Worm (Caenorhabditis elegans) whole organism, L1 larva: ENCODE measurements around the gene nhr-96.
A peak's percentile ranks its signal among the peaks of the same experiment; 100 is the strongest.

Experiments
- C04F5.9 ChIP-seq: sonication (generic microtip); optimal IDR thresholded peaks from 2 replicates; lab custom pipeline; 2016; ENCODE audit warnings: missing genetic modification characterization, missing compliant biosample characterization
- C34B4.2 ChIP-seq: sonication (generic microtip); optimal IDR thresholded peaks from 2 replicates; lab custom pipeline; 2017; ENCODE audit warnings: mild to moderate bottlenecking, missing genetic modification characterization, missing compliant biosample characterization
- aha-1 ChIP-seq: fragments of 150-350 bp; optimal IDR thresholded peaks from 2 replicates; lab custom pipeline; 2014; ENCODE audit warnings: missing biosample characterization, missing genetic modification characterization
- ceh-8 ChIP-seq: fragments of 200-800 bp; sonication (Bioruptor generic); optimal IDR thresholded peaks from 2 replicates; lab custom pipeline; 2018; ENCODE audit warnings: mild to moderate bottlenecking, missing genetic modification characterization, moderate library complexity, missing compliant biosample characterization
- ceh-82 ChIP-seq, 3 experiments: fragments of 150-350 bp in 1 of 3; sonication (generic microtip) in 2 of 3; optimal IDR thresholded peaks; 2 replicates each; lab custom pipeline; 2014 to 2017; ENCODE audit warnings: missing biosample characterization in 3 of 3, missing genetic modification characterization in 3 of 3
- ceh-88 ChIP-seq: fragments of 200-800 bp; sonication (Bioruptor generic); IDR thresholded peaks from 2 replicates; pipeline ENCODE4 v1.3.6; 2022; ENCODE audit warnings: missing genetic modification characterization, missing compliant biosample characterization
- efl-1 ChIP-seq, 4 experiments: fragments of 150-350 bp; optimal IDR thresholded peaks in 3 of 4; peaks in 1 of 4; 1 replicate in 1 of 4; 2 replicates in 3 of 4; lab custom pipeline; 2014; ENCODE audit warnings: missing biosample characterization in 2 of 4, missing genetic modification characterization in 2 of 4, missing genetic modification reagents in 2 of 4
- egl-13 ChIP-seq: sonication (generic microtip); optimal IDR thresholded peaks from 2 replicates; lab custom pipeline; 2016; ENCODE audit warnings: missing genotype, missing genetic modification reagents, missing genetic modification characterization, missing compliant biosample characterization
- egl-27 ChIP-seq, 2 experiments: fragments of 150-350 bp in 1 of 2; sonication (generic microtip); optimal IDR thresholded peaks; 3 replicates each; lab custom pipeline; 2017 to 2018; ENCODE audit warnings: missing biosample characterization in 2 of 2, missing genetic modification characterization in 2 of 2, missing genetic modification reagents in 2 of 2
- elt-2 ChIP-seq: sonication (generic microtip); optimal IDR thresholded peaks from 2 replicates; lab custom pipeline; 2016; ENCODE audit warnings: missing genetic modification characterization, mild to moderate bottlenecking, inconsistent platforms, missing compliant biosample characterization, missing genetic modification reagents
- elt-3 ChIP-seq, 6 experiments: fragments of 150-350 bp in 1 of 6; sonication (generic microtip); optimal IDR thresholded peaks; 2 replicates each; lab custom pipeline; 2017 to 2018; ENCODE audit warnings: missing biosample characterization in 6 of 6, missing genetic modification characterization in 6 of 6, inconsistent platforms in 1 of 6
- ets-5 ChIP-seq: fragments of 200-800 bp; sonication (Bioruptor generic); IDR thresholded peaks from 2 replicates; pipeline ENCODE4 v1.3.6; 2022; ENCODE audit warnings: missing genetic modification characterization, missing compliant biosample characterization
- fkh-10 ChIP-seq: sonication (generic microtip); optimal IDR thresholded peaks from 2 replicates; lab custom pipeline; 2017; ENCODE audit warnings: missing biosample characterization, missing genetic modification reagents, missing genetic modification characterization
- fkh-4 ChIP-seq: sonication (generic microtip); optimal IDR thresholded peaks from 2 replicates; lab custom pipeline; 2016; ENCODE audit warnings: missing compliant biosample characterization, missing genetic modification characterization, borderline replicate concordance
- fkh-8 ChIP-seq: sonication (generic microtip); optimal IDR thresholded peaks from 2 replicates; lab custom pipeline; 2016; ENCODE audit warnings: mild to moderate bottlenecking, missing genetic modification characterization, missing compliant biosample characterization
- fos-1 ChIP-seq: fragments of 150-350 bp; optimal IDR thresholded peaks from 2 replicates; lab custom pipeline; 2014; ENCODE audit warnings: missing biosample characterization, missing genetic modification characterization
- grh-1 ChIP-seq: fragments of 200-800 bp; sonication (Bioruptor generic); IDR thresholded peaks from 2 replicates; pipeline ENCODE4 v1.3.6; 2022; ENCODE audit warnings: missing genetic modification reagents, missing genetic modification characterization, missing compliant biosample characterization
- hlh-4 ChIP-seq: sonication (generic microtip); optimal IDR thresholded peaks from 2 replicates; lab custom pipeline; 2016; ENCODE audit warnings: mild to moderate bottlenecking, missing genetic modification characterization, missing compliant biosample characterization
- hpl-2 ChIP-seq: fragments of 150-350 bp; optimal IDR thresholded peaks from 2 replicates; lab custom pipeline; 2014; ENCODE audit warnings: missing biosample characterization, missing genetic modification reagents, missing genetic modification characterization
- isw-1 ChIP-seq: fragments of 200-800 bp; sonication (Bioruptor generic); IDR thresholded peaks from 2 replicates; pipeline ENCODE4 v1.3.6; 2022; ENCODE audit warnings: missing genetic modification characterization, missing compliant biosample characterization
- lin-13 ChIP-seq: fragments of 150-350 bp; optimal IDR thresholded peaks from 2 replicates; lab custom pipeline; 2014; ENCODE audit warnings: missing biosample characterization, missing genetic modification reagents, missing genetic modification characterization
- lin-14 ChIP-seq: fragments of 200-800 bp; sonication (Bioruptor generic); optimal IDR thresholded peaks from 2 replicates; lab custom pipeline; 2018; ENCODE audit warnings: mild to moderate bottlenecking, missing genetic modification characterization, moderate library complexity, missing compliant biosample characterization
- lin-15B ChIP-seq: fragments of 150-350 bp; sonication (generic microtip); optimal IDR thresholded peaks from 3 replicates; lab custom pipeline; 2014; ENCODE audit warnings: missing biosample characterization, missing genetic modification characterization
- lsy-2 ChIP-seq, 2 experiments: fragments of 150-350 bp; optimal IDR thresholded peaks; 2 replicates each; lab custom pipeline; 2014; ENCODE audit warnings: missing biosample characterization in 2 of 2, missing genetic modification characterization in 2 of 2
- mab-9 ChIP-seq: fragments of 200-800 bp; sonication (Bioruptor generic); IDR thresholded peaks from 2 replicates; pipeline ENCODE4 v1.3.6; 2022; ENCODE audit warnings: missing genetic modification reagents, missing genetic modification characterization, missing compliant biosample characterization
- mdl-1 ChIP-seq, 2 experiments: fragments of 150-350 bp; optimal IDR thresholded peaks; 2 replicates each; lab custom pipeline; 2014 to 2017; ENCODE audit warnings: missing biosample characterization in 2 of 2, missing genetic modification characterization in 2 of 2, inconsistent platforms in 1 of 2
- mep-1 ChIP-seq: fragments of 150-350 bp; optimal IDR thresholded peaks from 2 replicates; lab custom pipeline; 2014; ENCODE audit warnings: missing biosample characterization, missing genetic modification characterization
- nhr-71 ChIP-seq: sonication (generic microtip); optimal IDR thresholded peaks from 2 replicates; lab custom pipeline; 2016; ENCODE audit warnings: mild to moderate bottlenecking, missing genetic modification characterization, moderate library complexity, missing compliant biosample characterization
- nhr-76 ChIP-seq: sonication (generic microtip); optimal IDR thresholded peaks from 2 replicates; lab custom pipeline; 2017; ENCODE audit warnings: missing biosample characterization, missing genetic modification characterization
- nhr-85 ChIP-seq: sonication (generic microtip); peaks from one replicate; lab custom pipeline; 2016; ENCODE audit warnings: missing genetic modification characterization, inconsistent platforms, missing compliant biosample characterization
- nhr-90 ChIP-seq: sonication (generic microtip); optimal IDR thresholded peaks from 2 replicates; lab custom pipeline; 2016; ENCODE audit warnings: mild to moderate bottlenecking, missing genetic modification characterization, missing compliant biosample characterization; ENCODE audit not compliant: poor library complexity
- rnt-1 ChIP-seq: sonication (generic microtip); optimal IDR thresholded peaks from 2 replicates; lab custom pipeline; 2016; ENCODE audit warnings: mild to moderate bottlenecking, missing genetic modification characterization, moderate library complexity, missing compliant biosample characterization
- skn-1 ChIP-seq: fragments of 150-350 bp; optimal IDR thresholded peaks from 2 replicates; lab custom pipeline; 2014; ENCODE audit warnings: missing biosample characterization, missing genetic modification characterization
- snpc-4 ChIP-seq: fragments of 150-350 bp; optimal IDR thresholded peaks from 2 replicates; lab custom pipeline; 2014; ENCODE audit warnings: missing biosample characterization, missing genetic modification characterization
- sptf-1 ChIP-seq: fragments of 150-350 bp; optimal IDR thresholded peaks from 2 replicates; lab custom pipeline; 2014; ENCODE audit warnings: missing biosample characterization, missing genetic modification characterization
- tlp-1 ChIP-seq: fragments of 150-350 bp; optimal IDR thresholded peaks from 2 replicates; lab custom pipeline; 2014; ENCODE audit warnings: missing biosample characterization, missing genetic modification characterization
- unc-30 ChIP-seq: sonication (generic microtip); optimal IDR thresholded peaks from 2 replicates; lab custom pipeline; 2017; ENCODE audit warnings: missing biosample characterization, missing genetic modification characterization
- unc-62 ChIP-seq: fragments of 150-350 bp; optimal IDR thresholded peaks from 2 replicates; lab custom pipeline; 2014; ENCODE audit warnings: missing biosample characterization, missing genetic modification reagents, missing genetic modification characterization
- unc-98 ChIP-seq: fragments of 200-800 bp; sonication (Bioruptor generic); IDR thresholded peaks from 2 replicates; pipeline ENCODE4 v1.3.6; 2022; ENCODE audit warnings: missing genetic modification characterization, missing compliant biosample characterization
- vab-15 ChIP-seq: sonication (generic microtip); optimal IDR thresholded peaks from 2 replicates; lab custom pipeline; 2017; ENCODE audit warnings: missing genotype, mild to moderate bottlenecking, missing genetic modification characterization, missing compliant biosample characterization
- zag-1 ChIP-seq: fragments of 150-350 bp; optimal IDR thresholded peaks from 2 replicates; lab custom pipeline; 2014; ENCODE audit warnings: missing biosample characterization, missing genetic modification characterization
- zip-4 ChIP-seq: fragments of 200-800 bp; sonication (Bioruptor generic); optimal IDR thresholded peaks from 2 replicates; lab custom pipeline; 2018; ENCODE audit warnings: mild to moderate bottlenecking, missing genetic modification characterization, moderate library complexity, missing compliant biosample characterization
- ztf-11 ChIP-seq, 2 experiments: sonication (generic microtip); optimal IDR thresholded peaks; 2 replicates each; lab custom pipeline; 2016 to 2017; ENCODE audit warnings: missing genetic modification characterization in 2 of 2, missing biosample characterization in 1 of 2, missing compliant biosample characterization in 1 of 2
- ztf-4 ChIP-seq: fragments of 150-350 bp; optimal IDR thresholded peaks from 2 replicates; lab custom pipeline; 2014; ENCODE audit warnings: missing biosample characterization, missing genetic modification characterization

nhr-96 gene

ce11 chrV:2192117-2192516 is 41.2 kb upstream of the nhr-96 start, which contains the start of gene nhr-13 (continued):
- TF ChIP-seq mdl-1 (tag; optimal IDR thresholded peaks at IDR 0.05; lab: Kevin White, UChicago) (peak in 1 of 2 experiments; percentile 43), ztf-11 (tag; optimal IDR thresholded peaks at IDR 0.05; lab: Kevin White, UChicago) (no peak), C34B4.2 (tag; lab: Kevin White, UChicago) (no peak), ztf-4 (no peak), zip-4 (GFP tag; lab: Kevin White, UChicago) (no peak), lin-13 (GFP tag; lab: Kevin White, UChicago) (no peak), lin-15B (tag; lab: Kevin White, UChicago) (no peak), egl-27 (tag; optimal IDR thresholded peaks at IDR 0.05; lab: Kevin White, UChicago) (no peak), C04F5.9 (tag; lab: Kevin White, UChicago) (no peak), unc-98 (GFP tag; lab: Robert Waterston, UW) (no peak), efl-1 (optimal IDR thresholded peaks at IDR 0.05; lab: Kevin White, UChicago) (peak in 1 of 2 experiments; percentile 17), efl-1 (GFP tag; optimal IDR thresholded peaks at IDR 0.05 in 1 of 2; lab: Kevin White, UChicago) (peak in 1 of 2 experiments; percentile 50), rnt-1 (tag; lab: Kevin White, UChicago) (peak; percentile 18), nhr-90 (tag; lab: Kevin White, UChicago) (peak; percentile 17), fkh-4 (tag; lab: Kevin White, UChicago) (no peak), elt-3 (tag; optimal IDR thresholded peaks at IDR 0.05; lab: Kevin White, UChicago) (no peak), ceh-88 (GFP tag; lab: Robert Waterston, UW) (no peak), egl-13 (tag; lab: Kevin White, UChicago) (no peak), lsy-2 (tag; optimal IDR thresholded peaks at IDR 0.05; lab: Kevin White, UChicago) (no peak), sptf-1 (tag; lab: Kevin White, UChicago) (no peak), skn-1 (tag; lab: Kevin White, UChicago) (no peak), nhr-76 (tag; lab: Kevin White, UChicago) (no peak), fkh-8 (tag; lab: Kevin White, UChicago) (no peak), ets-5 (GFP tag; lab: Robert Waterston, UW) (no peak), ceh-82 (tag; optimal IDR thresholded peaks at IDR 0.05; lab: Kevin White, UChicago) (no peak), isw-1 (no peak), mep-1 (tag; lab: Kevin White, UChicago) (no peak), elt-2 (tag; lab: Kevin White, UChicago) (peak; percentile 50), hlh-4 (tag; lab: Kevin White, UChicago) (no peak), unc-62 (no peak), fos-1 (no peak), nhr-71 (tag; lab: Kevin White, UChicago) (no peak), ceh-8 (GFP tag; lab: Kevin White, UChicago) (no peak), fkh-10 (GFP tag; lab: Kevin White, UChicago) (no peak), grh-1 (GFP tag; lab: Robert Waterston, UW) (no peak), tlp-1 (tag; lab: Kevin White, UChicago) (no peak), unc-30 (tag; lab: Kevin White, UChicago) (no peak), aha-1 (tag; lab: Kevin White, UChicago) (no peak), hpl-2 (no peak), zag-1 (tag; lab: Kevin White, UChicago) (no peak), vab-15 (tag; lab: Kevin White, UChicago) (no peak), nhr-85 (no peak), mab-9 (GFP tag; lab: Robert Waterston, UW) (no peak)

- no peak for TF ChIP-seq lin-14 (GFP tag; lab: Kevin White, UChicago)
- peak; percentile 26 for TF ChIP-seq snpc-4 (tag; lab: Kevin White, UChicago)
Observed at ce11 chrV:2199594-2199993, 33.7 kb upstream of the nhr-96 start.
